Worm (Caenorhabditis elegans): ENCODE measurements around the gene gpx-5.
A peak's percentile ranks its signal among the peaks of the same experiment; 100 is the strongest.

The gpx-5 gene

ce11 chrX:9584333-9584732 lies at the start of gene gpx-5:
TSS of gene gpx-5 (plus strand) at chrX:9584668.
- no peak for TF ChIP-seq F26F4.8 (GFP tag; conservative IDR thresholded peaks at IDR 0.05)
- no peak for TF ChIP-seq ztf-11 (tag; optimal IDR thresholded peaks at IDR 0.05)
- no peak for TF ChIP-seq unc-39 (tag; optimal IDR thresholded peaks at IDR 0.05)
- TF ChIP-seq mxl-2 (GFP tag; conservative IDR thresholded peaks at IDR 0.05): no peak
- no peak for TF ChIP-seq Y75B8A.6 (GFP tag; IDR thresholded peaks at IDR 0.05)
- TF ChIP-seq F10B5.3 (tag; optimal IDR thresholded peaks at IDR 0.05): no peak
- no peak for TF ChIP-seq nhr-77 (tag; optimal IDR thresholded peaks at IDR 0.05)
- no peak for TF ChIP-seq nhr-11 (tag; optimal IDR thresholded peaks at IDR 0.05)
- no peak for TF ChIP-seq ctbp-1 (GFP tag; IDR thresholded peaks at IDR 0.05)
- no peak for TF ChIP-seq nhr-48 (tag; optimal IDR thresholded peaks at IDR 0.05)
- TF ChIP-seq F49E8.2 (tag; optimal IDR thresholded peaks at IDR 0.05; ENCODE audit: borderline replicate concordance): no peak
- no peak for TF ChIP-seq lin-1 (GFP tag; IDR thresholded peaks at IDR 0.05)
- TF ChIP-seq aha-1 (tag): peak; percentile 12
- no peak for TF ChIP-seq aly-2 (tag; optimal IDR thresholded peaks at IDR 0.05)
- no peak for TF ChIP-seq pqm-1 (tag; optimal IDR thresholded peaks at IDR 0.05)
- no peak for TF ChIP-seq saeg-2 (GFP tag; IDR thresholded peaks at IDR 0.05)
- no peak for TF ChIP-seq Y48G9A.11 (GFP tag; IDR thresholded peaks at IDR 0.05)
- TF ChIP-seq lsy-2 (tag; optimal IDR thresholded peaks at IDR 0.05): no peak
- no peak for TF ChIP-seq sdz-12 (GFP tag; optimal IDR thresholded peaks at IDR 0.05)
- no peak for TF ChIP-seq dpl-1 (GFP tag; optimal IDR thresholded peaks at IDR 0.05)
- no peak for TF ChIP-seq lim-7 (GFP tag; IDR thresholded peaks at IDR 0.05)
- no peak for TF ChIP-seq rbr-2 (tag; optimal IDR thresholded peaks at IDR 0.05)
- TF ChIP-seq zag-1 (tag; optimal IDR thresholded peaks at IDR 0.05): no peak
- no peak for TF ChIP-seq egl-27 (tag; optimal IDR thresholded peaks at IDR 0.05)
- TF ChIP-seq ceh-82 (tag; optimal IDR thresholded peaks at IDR 0.05): no peak
- TF ChIP-seq dmd-8 (GFP tag; IDR thresholded peaks at IDR 0.05): no peak
- peak; percentile 14 for TF ChIP-seq mxl-3 (GFP tag; optimal IDR thresholded peaks at IDR 0.05)
- TF ChIP-seq dve-1 (tag; optimal IDR thresholded peaks at IDR 0.05; ENCODE audit: insufficient read depth): peak; percentile 1
- no peak for TF ChIP-seq php-3 (GFP tag; IDR thresholded peaks at IDR 0.05)
- TF ChIP-seq nhr-102 (tag; optimal IDR thresholded peaks at IDR 0.05): no peak
- TF ChIP-seq nhr-28 (tag; optimal IDR thresholded peaks at IDR 0.05): peak; percentile 35
- no peak for TF ChIP-seq spr-1 (tag; optimal IDR thresholded peaks at IDR 0.05)
- TF ChIP-seq unc-62 (GFP tag; optimal IDR thresholded peaks at IDR 0.05 in 1 of 2): peak in 1 of 2 experiments; percentile 87
- no peak for TF ChIP-seq unc-62 (tag; optimal IDR thresholded peaks at IDR 0.05)
- no peak for TF ChIP-seq hif-1 (tag; optimal IDR thresholded peaks at IDR 0.05)
- peak in 1 of 2 experiments; percentile 30 for TF ChIP-seq mdl-1 (tag; optimal IDR thresholded peaks at IDR 0.05)
- TF ChIP-seq zip-2 (tag; optimal IDR thresholded peaks at IDR 0.05): no peak
- no peak for TF ChIP-seq attf-4 (tag; optimal IDR thresholded peaks at IDR 0.05)
- TF ChIP-seq T26A8.4 (GFP tag; IDR thresholded peaks at IDR 0.05): no peak
- TF ChIP-seq pha-4 (GFP tag; IDR thresholded peaks at IDR 0.05): no peak
- TF ChIP-seq pha-4 (tag; optimal IDR thresholded peaks at IDR 0.05): no peak

- TF ChIP-seq D1046.2 (GFP tag; IDR thresholded peaks at IDR 0.05) (no peak), dmd-8 (GFP tag; IDR thresholded peaks at IDR 0.05) (no peak), lsy-2 (tag; optimal IDR thresholded peaks at IDR 0.05) (peak in 1 of 2 experiments; percentile 13), mep-1 (tag; optimal IDR thresholded peaks at IDR 0.05) (peak; percentile 38), lin-38 (GFP tag; IDR thresholded peaks at IDR 0.05) (no peak), fkh-10 (GFP tag; optimal IDR thresholded peaks at IDR 0.05) (no peak), lin-1 (GFP tag; IDR thresholded peaks at IDR 0.05) (no peak), nhr-77 (tag; optimal IDR thresholded peaks at IDR 0.05) (no peak), ama-1 (optimal IDR thresholded peaks at IDR 0.05) (no peak), zfp-3 (GFP tag; conservative IDR thresholded peaks at IDR 0.05) (0 out of 2 replicates have a peak, but pooled peaks have one; percentile 28), spr-3 (GFP tag; optimal IDR thresholded peaks at IDR 0.05) (no peak), spr-1 (tag; optimal IDR thresholded peaks at IDR 0.05) (no peak), hif-1 (tag; optimal IDR thresholded peaks at IDR 0.05) (peak in 1 of 2 experiments; percentile 57), F26F4.8 (GFP tag; conservative IDR thresholded peaks at IDR 0.05) (no peak), tra-1 (GFP tag; IDR thresholded peaks at IDR 0.05) (no peak), hlh-30 (tag; optimal IDR thresholded peaks at IDR 0.05; ENCODE audit: insufficient read depth) (no peak), T26A8.4 (GFP tag; IDR thresholded peaks at IDR 0.05) (0 out of 2 replicates have a peak, but pooled peaks have one; percentile 39), pqm-1 (tag; optimal IDR thresholded peaks at IDR 0.05) (no peak), Y48G9A.11 (GFP tag; IDR thresholded peaks at IDR 0.05) (no peak), ztf-11 (tag; optimal IDR thresholded peaks at IDR 0.05) (no peak)
Observed at ce11 chrX:9536008-9536407, 48.5 kb upstream of the gpx-5 start.

All from whole organism, L4 larva.